Worm (Caenorhabditis elegans) whole organism, young adult: ENCODE data around the gene T26E4.7.

ENCODE experiments used
- B0035.1 ChIP-seq: sonication (generic microtip); optimal IDR thresholded peaks from 2 replicates; lab custom pipeline; 2016; ENCODE audit warnings: missing genetic modification characterization, mild to moderate bottlenecking, missing compliant biosample characterization, missing genotype, missing genetic modification reagents
- B0261.1 ChIP-seq: sonication (generic microtip); optimal IDR thresholded peaks from 2 replicates; lab custom pipeline; 2016; ENCODE audit warnings: mild to moderate bottlenecking, missing genetic modification characterization, moderate library complexity, missing compliant biosample characterization
- C06A6.2 ChIP-seq: fragments of 200-800 bp; sonication (Bioruptor generic); conservative IDR thresholded peaks from 2 replicates; pipeline ENCODE4 v1.3.6; 2022; ENCODE audit warnings: missing genetic modification characterization, missing compliant biosample characterization
- C17E4.6 ChIP-seq: fragments of 200-800 bp; sonication (Bioruptor generic); IDR thresholded peaks from 2 replicates; pipeline ENCODE4 v1.3.6; 2022; ENCODE audit warnings: missing genetic modification reagents, missing genetic modification characterization, missing compliant biosample characterization
- F22D6.2 ChIP-seq: sonication (generic microtip); optimal IDR thresholded peaks from 2 replicates; lab custom pipeline; 2016; ENCODE audit warnings: mild to moderate bottlenecking, missing genetic modification characterization, missing compliant biosample characterization
- F39B2.1 ChIP-seq: fragments of 200-800 bp; sonication (Bioruptor generic); IDR thresholded peaks from 2 replicates; pipeline ENCODE4 v1.3.6; 2022; ENCODE audit warnings: missing genetic modification reagents, missing genetic modification characterization, missing compliant biosample characterization
- F55B11.4 ChIP-seq: sonication (generic microtip); optimal IDR thresholded peaks from 2 replicates; lab custom pipeline; 2016; ENCODE audit warnings: missing compliant biosample characterization, missing genetic modification characterization, borderline replicate concordance; ENCODE audit not compliant: insufficient read depth
- F57C9.4 ChIP-seq: sonication (generic microtip); optimal IDR thresholded peaks from 2 replicates; lab custom pipeline; 2017; ENCODE audit warnings: mild to moderate bottlenecking, missing genetic modification characterization, missing compliant biosample characterization
- T07F8.4 ChIP-seq: sonication (generic microtip); optimal IDR thresholded peaks from 2 replicates; lab custom pipeline; 2016; ENCODE audit warnings: mild to moderate bottlenecking, missing genetic modification characterization, moderate library complexity, missing compliant biosample characterization
- T26A5.8 ChIP-seq: sonication (generic microtip); optimal IDR thresholded peaks from 2 replicates; lab custom pipeline; 2016; ENCODE audit warnings: missing genetic modification characterization, missing compliant biosample characterization
- Y95B8A.8 ChIP-seq: fragments of 200-800 bp; sonication (Bioruptor generic); IDR thresholded peaks from 2 replicates; pipeline ENCODE4 v1.3.6; 2022; ENCODE audit warnings: missing genetic modification reagents, missing genetic modification characterization, missing compliant biosample characterization
- atf-7 ChIP-seq: sonication (generic microtip); optimal IDR thresholded peaks from 2 replicates; lab custom pipeline; 2017; ENCODE audit warnings: mild to moderate bottlenecking, missing genetic modification characterization, missing compliant biosample characterization
- attf-6 ChIP-seq: fragments of 200-800 bp; sonication (Bioruptor generic); IDR thresholded peaks from 2 replicates; pipeline ENCODE4 v1.3.6; 2022; ENCODE audit warnings: missing genetic modification reagents, missing genetic modification characterization, missing compliant biosample characterization
- bed-2 ChIP-seq: fragments of 200-800 bp; sonication (Bioruptor generic); IDR thresholded peaks from 2 replicates; pipeline ENCODE4 v1.3.6; 2022; ENCODE audit warnings: missing genetic modification reagents, missing genetic modification characterization, missing compliant biosample characterization
- ceh-100 ChIP-seq: fragments of 200-800 bp; sonication (Bioruptor generic); IDR thresholded peaks from 2 replicates; pipeline ENCODE4 v1.3.6; 2022; ENCODE audit warnings: missing genetic modification reagents, missing genetic modification characterization, missing compliant biosample characterization
- ceh-79 ChIP-seq: sonication (generic microtip); optimal IDR thresholded peaks from 2 replicates; lab custom pipeline; 2017; ENCODE audit warnings: mild to moderate bottlenecking, missing genetic modification characterization, missing compliant biosample characterization
- efl-1 ChIP-seq: fragments of 150-350 bp; optimal IDR thresholded peaks from 2 replicates; lab custom pipeline; 2014; ENCODE audit warnings: missing biosample characterization, missing genetic modification reagents, missing genetic modification characterization
- egrh-3 ChIP-seq: fragments of 200-800 bp; sonication (Bioruptor generic); IDR thresholded peaks from 2 replicates; pipeline ENCODE4 v1.3.6; 2022; ENCODE audit warnings: missing genetic modification reagents, missing genetic modification characterization, missing compliant biosample characterization
- ets-4 ChIP-seq: fragments of 200-800 bp; sonication (Bioruptor generic); optimal IDR thresholded peaks from 2 replicates; lab custom pipeline; 2018; ENCODE audit warnings: mild to moderate bottlenecking, missing genetic modification characterization, missing compliant biosample characterization
- hlh-12 ChIP-seq: sonication (generic microtip); optimal IDR thresholded peaks from 2 replicates; lab custom pipeline; 2016; ENCODE audit warnings: missing genetic modification characterization, missing compliant biosample characterization
- hlh-26 ChIP-seq: fragments of 200-800 bp; sonication (Bioruptor generic); conservative IDR thresholded peaks from 2 replicates; pipeline ENCODE4 v1.3.6; 2022; ENCODE audit warnings: missing genetic modification reagents, missing genetic modification characterization, missing compliant biosample characterization
- lag-1 ChIP-seq: fragments of 200-800 bp; sonication (Bioruptor generic); IDR thresholded peaks from 2 replicates; pipeline ENCODE4 v1.3.6; 2022; ENCODE audit warnings: missing genetic modification reagents, missing genetic modification characterization, missing compliant biosample characterization
- let-526 ChIP-seq: fragments of 200-800 bp; sonication (Bioruptor generic); IDR thresholded peaks from 2 replicates; pipeline ENCODE4 v1.3.6; 2022; ENCODE audit warnings: missing genetic modification reagents, missing genetic modification characterization, missing compliant biosample characterization
- lin-35 ChIP-seq, 3 experiments: fragments of 150-350 bp in 2 of 3; sonication (generic microtip) in 1 of 3; optimal IDR thresholded peaks; 2 replicates each; lab custom pipeline; 2014 to 2018; ENCODE audit warnings: missing biosample characterization in 3 of 3, missing genetic modification characterization in 3 of 3, missing genetic modification reagents in 3 of 3
- lin-40 ChIP-seq: sonication (generic microtip); optimal IDR thresholded peaks from 2 replicates; lab custom pipeline; 2016; ENCODE audit warnings: missing genetic modification characterization, mild to moderate bottlenecking, missing compliant biosample characterization, missing genotype, missing genetic modification reagents
- lsy-27 ChIP-seq: sonication (generic microtip); optimal IDR thresholded peaks from 2 replicates; lab custom pipeline; 2017; ENCODE audit warnings: missing genetic modification characterization, mild to moderate bottlenecking, missing compliant biosample characterization, antibody characterized with exemption, missing genotype, borderline replicate concordance; ENCODE audit not compliant: insufficient read depth
- mel-28 ChIP-seq: sonication (generic microtip); optimal IDR thresholded peaks from 2 replicates; lab custom pipeline; 2016; ENCODE audit warnings: borderline replicate concordance, mild to moderate bottlenecking, missing genetic modification characterization, missing compliant biosample characterization
- nhr-27 ChIP-seq: fragments of 200-800 bp; sonication (Bioruptor generic); optimal IDR thresholded peaks from 2 replicates; lab custom pipeline; 2018; ENCODE audit warnings: mild to moderate bottlenecking, missing genetic modification characterization, moderate library complexity, missing compliant biosample characterization
- nhr-80 ChIP-seq: sonication (generic microtip); optimal IDR thresholded peaks from 2 replicates; lab custom pipeline; 2016; ENCODE audit warnings: missing genetic modification characterization, missing compliant biosample characterization
- nhr-90 ChIP-seq: sonication (generic microtip); optimal IDR thresholded peaks from 2 replicates; lab custom pipeline; 2016; ENCODE audit warnings: missing genotype, mild to moderate bottlenecking, missing genetic modification characterization, missing compliant biosample characterization
- pbrm-1 ChIP-seq: fragments of 200-800 bp; sonication (Bioruptor generic); IDR thresholded peaks from 2 replicates; pipeline ENCODE4 v1.3.6; 2022; ENCODE audit warnings: missing genetic modification reagents, missing genetic modification characterization, missing compliant biosample characterization
- somi-1 ChIP-seq: fragments of 200-800 bp; sonication (Bioruptor generic); optimal IDR thresholded peaks from 2 replicates; lab custom pipeline; 2018; ENCODE audit warnings: mild to moderate bottlenecking, missing genetic modification characterization, missing compliant biosample characterization
- sptf-2 ChIP-seq: fragments of 200-800 bp; sonication (Bioruptor generic); optimal IDR thresholded peaks from 2 replicates; lab custom pipeline; 2018; ENCODE audit warnings: mild to moderate bottlenecking, missing genetic modification characterization, missing compliant biosample characterization
- ztf-6 ChIP-seq: fragments of 200-800 bp; sonication (Bioruptor generic); IDR thresholded peaks from 2 replicates; pipeline ENCODE4 v1.3.6; 2022; ENCODE audit warnings: missing genetic modification reagents, missing genetic modification characterization, missing compliant biosample characterization

Gene T26E4.7

ce11 chrV:15824866-15825265 lies 31.5 kb downstream of the T26E4.7 start, which contains the start of gene srbc-50:
Gene srbc-50, minus strand, starts transcription at chrV:15824966.
- no peak for TF ChIP-seq nhr-27 (tag; lab: Kevin White, UChicago)
- TF ChIP-seq hlh-12 (tag; lab: Kevin White, UChicago): no peak
- no peak for TF ChIP-seq ztf-6 (GFP tag; lab: Robert Waterston, UW)
- TF ChIP-seq B0261.1 (tag; lab: Kevin White, UChicago): no peak
- TF ChIP-seq F22D6.2: no peak
- TF ChIP-seq C17E4.6: no peak
- TF ChIP-seq somi-1 (GFP tag; lab: Kevin White, UChicago): no peak
- no peak for TF ChIP-seq lag-1 (GFP tag; lab: Robert Waterston, UW)
- TF ChIP-seq attf-6 (GFP tag; lab: Robert Waterston, UW): no peak
- no peak for TF ChIP-seq lin-40 (tag; lab: Kevin White, UChicago)
- TF ChIP-seq F57C9.4 (tag; lab: Kevin White, UChicago): no peak
- no peak for TF ChIP-seq nhr-90
- no peak for TF ChIP-seq ets-4 (GFP tag; lab: Kevin White, UChicago)

- TF ChIP-seq nhr-80: no peak
- no peak for TF ChIP-seq T07F8.4 (tag; lab: Kevin White, UChicago)
- TF ChIP-seq efl-1 (GFP tag; lab: Kevin White, UChicago): no peak
- no peak for TF ChIP-seq ztf-6 (GFP tag; lab: Robert Waterston, UW)
- no peak for TF ChIP-seq C06A6.2 (GFP tag; lab: Robert Waterston, UW)
- no peak for TF ChIP-seq lsy-27 (tag; lab: Kevin White, UChicago)
- no peak for TF ChIP-seq F57C9.4 (tag; lab: Kevin White, UChicago)
- no peak for TF ChIP-seq lag-1 (GFP tag; lab: Robert Waterston, UW)
These were observed 32.7 kb downstream of the T26E4.7 start, which contains the start of gene srbc-51 for ce11 chrV:15826110-15826509. Gene srbc-51, plus strand, starts transcription at chrV:15826410.

ce11 chrV:15829907-15830306 lies 36.5 kb downstream of the T26E4.7 start, which contains the start of gene srbc-55:
Gene srbc-55, minus strand, starts transcription at chrV:15830007.
- TF ChIP-seq lag-1 (GFP tag; lab: Robert Waterston, UW): no peak
- TF ChIP-seq T26A5.8 (tag; lab: Kevin White, UChicago): no peak

ce11 chrV:15831586-15831985 lies 38.2 kb downstream of the T26E4.7 start, which contains the start of gene srbc-56:
Gene srbc-56, minus strand, starts transcription at chrV:15831686.
- no peak for TF ChIP-seq sptf-2 (GFP tag; lab: Kevin White, UChicago)

ce11 chrV:15833622-15834021 lies 40.3 kb downstream of the T26E4.7 start, which contains the start of gene srbc-54:
Gene srbc-54, minus strand, starts transcription at chrV:15833722.
- TF ChIP-seq Y95B8A.8 (GFP tag; lab: Robert Waterston, UW) (no peak), T26A5.8 (tag; lab: Kevin White, UChicago) (no peak), F55B11.4 (tag; lab: Kevin White, UChicago) (no peak), ceh-79 (no peak), bed-2 (GFP tag; lab: Robert Waterston, UW) (no peak), F39B2.1 (GFP tag; lab: Robert Waterston, UW) (no peak), let-526 (GFP tag; lab: Robert Waterston, UW) (no peak), pbrm-1 (GFP tag; lab: Robert Waterston, UW) (no peak), egrh-3 (GFP tag; lab: Robert Waterston, UW) (no peak), mel-28 (no peak), atf-7 (no peak), B0035.1 (tag; lab: Kevin White, UChicago) (no peak), hlh-26 (GFP tag; lab: Robert Waterston, UW) (no peak), lin-35 (GFP tag; optimal IDR thresholded peaks at IDR 0.05; lab: Kevin White, UChicago) (no peak), attf-6 (GFP tag; lab: Robert Waterston, UW) (no peak), ceh-100 (GFP tag; lab: Robert Waterston, UW) (no peak), somi-1 (GFP tag; lab: Kevin White, UChicago) (no peak), lin-40 (tag; lab: Kevin White, UChicago) (no peak)
